Worm (Caenorhabditis elegans) whole organism, L3 larva: ENCODE data around the gene sdc-3.

Experiments
- R02D3.7 ChIP-seq: fragments of 150-350 bp; optimal IDR thresholded peaks from 2 replicates; lab custom pipeline; 2014; ENCODE audit warnings: missing biosample characterization, missing genetic modification characterization
- ZK546.5 ChIP-seq: sonication (generic microtip); optimal IDR thresholded peaks from 2 replicates; lab custom pipeline; 2017; ENCODE audit warnings: missing biosample characterization, missing genetic modification characterization
- aly-2 ChIP-seq: fragments of 150-350 bp; optimal IDR thresholded peaks from 2 replicates; lab custom pipeline; 2014; ENCODE audit warnings: missing biosample characterization, missing genetic modification characterization
- ama-1 ChIP-seq: fragments of 150-350 bp; optimal IDR thresholded peaks from 2 replicates; lab custom pipeline; 2018
- ceh-28 ChIP-seq: fragments of 150-350 bp; optimal IDR thresholded peaks from 2 replicates; lab custom pipeline; 2014; ENCODE audit warnings: missing biosample characterization, missing genetic modification reagents, missing genetic modification characterization
- ceh-82 ChIP-seq: fragments of 150-350 bp; optimal IDR thresholded peaks from 2 replicates; lab custom pipeline; 2014; ENCODE audit warnings: missing biosample characterization, missing genetic modification characterization
- ceh-9 ChIP-seq: sonication (generic microtip); optimal IDR thresholded peaks from 2 replicates; lab custom pipeline; 2018; ENCODE audit warnings: missing biosample characterization, missing genetic modification characterization
- egl-27 ChIP-seq: sonication (generic microtip); optimal IDR thresholded peaks from 4 replicates; lab custom pipeline; 2017; ENCODE audit warnings: missing biosample characterization, missing genetic modification reagents, missing genetic modification characterization
- egl-5 ChIP-seq: fragments of 150-350 bp; optimal IDR thresholded peaks from 2 replicates; lab custom pipeline; 2017; ENCODE audit warnings: missing biosample characterization, missing genetic modification reagents, missing genetic modification characterization, inconsistent platforms
- elt-1 ChIP-seq: fragments of 150-350 bp; optimal IDR thresholded peaks from 2 replicates; lab custom pipeline; 2014; ENCODE audit warnings: missing biosample characterization, missing genetic modification characterization
- elt-2 ChIP-seq: sonication (generic microtip); optimal IDR thresholded peaks from 2 replicates; lab custom pipeline; 2016; ENCODE audit warnings: missing genetic modification reagents, mild to moderate bottlenecking, missing genetic modification characterization, missing compliant biosample characterization
- elt-3 ChIP-seq, 3 experiments: fragments of 150-350 bp in 1 of 3; sonication (generic microtip) in 2 of 3; optimal IDR thresholded peaks; 2 replicates in 2 of 3; 4 replicates in 1 of 3; lab custom pipeline; 2014 to 2017; ENCODE audit warnings: missing biosample characterization in 3 of 3, missing genetic modification characterization in 3 of 3
- fkh-10 ChIP-seq: sonication (generic microtip); optimal IDR thresholded peaks from 2 replicates; lab custom pipeline; 2017; ENCODE audit warnings: missing biosample characterization, missing genetic modification reagents, missing genetic modification characterization
- fkh-2 ChIP-seq: fragments of 150-350 bp; optimal IDR thresholded peaks from 2 replicates; lab custom pipeline; 2014; ENCODE audit warnings: missing biosample characterization, missing genetic modification reagents, missing genetic modification characterization
- fos-1 ChIP-seq: fragments of 150-350 bp; optimal IDR thresholded peaks from 2 replicates; lab custom pipeline; 2014; ENCODE audit warnings: missing biosample characterization, missing genetic modification characterization
- hmg-11 ChIP-seq: sonication (generic microtip); optimal IDR thresholded peaks from 2 replicates; lab custom pipeline; 2016; ENCODE audit warnings: missing genetic modification characterization, missing compliant biosample characterization
- jun-1 ChIP-seq: fragments of 150-350 bp; optimal IDR thresholded peaks from 2 replicates; lab custom pipeline; 2014; ENCODE audit warnings: missing biosample characterization, missing genetic modification reagents, missing genetic modification characterization
- lin-15B ChIP-seq: fragments of 150-350 bp; optimal IDR thresholded peaks from 2 replicates; lab custom pipeline; 2014; ENCODE audit warnings: missing biosample characterization, missing genetic modification characterization
- lin-39 ChIP-seq: fragments of 150-350 bp; optimal IDR thresholded peaks from 2 replicates; lab custom pipeline; 2018; ENCODE audit warnings: missing biosample characterization, missing genetic modification reagents, missing genetic modification characterization
- lsy-12 ChIP-seq: sonication (generic microtip); optimal IDR thresholded peaks from 2 replicates; lab custom pipeline; 2016; ENCODE audit warnings: mild to moderate bottlenecking, missing genetic modification characterization, missing compliant biosample characterization
- mml-1 ChIP-seq: fragments of 150-350 bp; sonication (generic microtip); optimal IDR thresholded peaks from 3 replicates; lab custom pipeline; 2014; ENCODE audit warnings: missing biosample characterization, missing genetic modification characterization
- nfya-1 ChIP-seq: sonication (generic microtip); optimal IDR thresholded peaks from 2 replicates; lab custom pipeline; 2017; ENCODE audit warnings: missing genetic modification characterization, mild to moderate bottlenecking, missing compliant biosample characterization, antibody characterized with exemption, moderate library complexity; ENCODE audit not compliant: insufficient read depth
- nhr-11 ChIP-seq: fragments of 150-350 bp; optimal IDR thresholded peaks from 2 replicates; lab custom pipeline; 2014; ENCODE audit warnings: missing biosample characterization, missing genetic modification characterization
- nhr-23 ChIP-seq: fragments of 150-350 bp; optimal IDR thresholded peaks from 2 replicates; lab custom pipeline; 2014; ENCODE audit warnings: missing biosample characterization, missing genetic modification reagents, missing genetic modification characterization
- nhr-237 ChIP-seq: fragments of 150-350 bp; optimal IDR thresholded peaks from 2 replicates; lab custom pipeline; 2014; ENCODE audit warnings: missing biosample characterization, missing genetic modification characterization
- nhr-25 ChIP-seq: sonication (generic microtip); optimal IDR thresholded peaks from 2 replicates; lab custom pipeline; 2017; ENCODE audit warnings: missing biosample characterization, missing genetic modification characterization
- nhr-28 ChIP-seq: fragments of 150-350 bp; optimal IDR thresholded peaks from 2 replicates; lab custom pipeline; 2014; ENCODE audit warnings: missing biosample characterization, missing genetic modification characterization
- nhr-43 ChIP-seq: sonication (generic microtip); optimal IDR thresholded peaks from 2 replicates; lab custom pipeline; 2016; ENCODE audit warnings: mild to moderate bottlenecking, missing genetic modification characterization, missing compliant biosample characterization; ENCODE audit not compliant: poor library complexity, severe bottlenecking
- nhr-67 ChIP-seq: fragments of 150-350 bp; optimal IDR thresholded peaks from 2 replicates; lab custom pipeline; 2014; ENCODE audit warnings: missing biosample characterization, missing genetic modification characterization
- nhr-76 ChIP-seq: fragments of 150-350 bp; sonication (generic microtip); optimal IDR thresholded peaks from 5 replicates; lab custom pipeline; 2014; ENCODE audit warnings: missing biosample characterization, missing genetic modification characterization
- nhr-77 ChIP-seq: fragments of 150-350 bp; optimal IDR thresholded peaks from 2 replicates; lab custom pipeline; 2014; ENCODE audit warnings: missing biosample characterization, missing genetic modification characterization
- pha-4 ChIP-seq: fragments of 150-350 bp; optimal IDR thresholded peaks from 2 replicates; lab custom pipeline; 2014; ENCODE audit warnings: missing biosample characterization, missing genetic modification reagents, missing genetic modification characterization
- pqm-1 ChIP-seq: fragments of 150-350 bp; optimal IDR thresholded peaks from 2 replicates; lab custom pipeline; 2017; ENCODE audit warnings: missing biosample characterization, missing genetic modification characterization, inconsistent platforms
- sea-2 ChIP-seq: fragments of 150-350 bp; sonication (generic microtip); optimal IDR thresholded peaks from 4 replicates; lab custom pipeline; 2014; ENCODE audit warnings: missing biosample characterization, missing genetic modification reagents, missing genetic modification characterization
- skn-1 ChIP-seq: fragments of 150-350 bp; optimal IDR thresholded peaks from 2 replicates; lab custom pipeline; 2014; ENCODE audit warnings: missing biosample characterization, missing genetic modification characterization
- snpc-4 ChIP-seq: fragments of 150-350 bp; optimal IDR thresholded peaks from 2 replicates; lab custom pipeline; 2014; ENCODE audit warnings: missing biosample characterization, missing genetic modification characterization
- tbx-2 ChIP-seq: sonication (generic microtip); optimal IDR thresholded peaks from 2 replicates; lab custom pipeline; 2016; ENCODE audit warnings: mild to moderate bottlenecking, missing genetic modification characterization, missing compliant biosample characterization
- unc-39 ChIP-seq: sonication (generic microtip); optimal IDR thresholded peaks from 4 replicates; lab custom pipeline; 2017; ENCODE audit warnings: missing biosample characterization, missing genetic modification characterization
- unc-62 ChIP-seq: fragments of 150-350 bp; sonication (generic microtip); optimal IDR thresholded peaks from 4 replicates; lab custom pipeline; 2014; ENCODE audit warnings: missing biosample characterization, missing genetic modification reagents, missing genetic modification characterization
- zag-1 ChIP-seq: fragments of 150-350 bp; optimal IDR thresholded peaks from 2 replicates; lab custom pipeline; 2014; ENCODE audit warnings: missing biosample characterization, missing genetic modification characterization
- ztf-4 ChIP-seq: fragments of 150-350 bp; optimal IDR thresholded peaks from 2 replicates; lab custom pipeline; 2014; ENCODE audit warnings: missing biosample characterization, missing genetic modification characterization

Gene sdc-3

DNA sequence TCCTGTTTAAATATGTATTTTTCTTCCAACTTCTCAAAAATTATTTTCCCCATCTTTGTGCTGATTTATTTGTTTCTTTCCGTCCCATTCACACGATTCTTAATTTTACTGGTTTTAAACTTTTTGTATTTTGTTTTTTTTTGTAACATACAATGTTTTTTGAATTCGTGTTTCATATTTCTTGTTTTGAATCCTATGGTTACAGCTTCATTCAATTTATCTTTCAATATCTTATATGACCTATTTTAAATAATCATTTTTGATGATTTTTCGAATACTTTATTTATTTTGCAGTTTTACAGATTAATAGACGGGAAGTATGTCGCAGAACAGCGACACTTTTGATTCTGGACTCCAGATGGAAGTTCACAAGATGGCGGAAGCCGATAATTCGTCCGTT, 43.2 kb downstream of the sdc-3 start, which contains the start of gene hrde-2:
hrde-2 (plus strand) TSS at position 301 of the 400 bp plus-strand sequence.
- TF ChIP-seq elt-2 (tag; lab: Kevin White, UChicago) (no peak), unc-62 (GFP tag; lab: Kevin White, UChicago) (no peak), snpc-4 (tag; lab: Kevin White, UChicago) (no peak), nhr-67 (tag; lab: Kevin White, UChicago) (no peak), unc-39 (no peak), skn-1 (no peak), elt-1 (tag; lab: Kevin White, UChicago) (no peak), nhr-28 (tag; lab: Kevin White, UChicago) (no peak)

DNA sequence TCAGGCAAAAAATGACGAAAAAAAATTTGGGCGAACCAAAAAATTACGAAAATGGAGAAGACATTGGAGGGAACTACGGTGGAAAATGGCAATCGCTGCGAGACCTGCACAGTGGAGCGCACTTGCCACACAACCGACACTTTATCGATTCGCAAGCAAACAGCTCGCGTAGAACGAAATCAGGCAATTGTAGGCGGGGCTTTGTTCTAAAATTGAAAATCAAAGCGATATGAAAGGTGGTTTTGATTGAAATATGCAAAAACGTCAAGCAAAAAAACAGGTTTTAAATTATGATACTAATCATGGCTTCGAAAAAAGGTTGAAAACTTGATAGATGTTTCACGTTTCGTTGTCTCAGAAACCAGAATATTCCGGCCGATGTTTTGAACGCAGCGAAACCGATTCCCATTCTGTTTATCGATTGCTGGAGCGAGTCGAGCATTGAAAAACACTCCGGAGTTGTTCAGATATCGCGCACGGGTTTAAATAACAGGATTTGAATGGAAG, 45.8 kb downstream of the sdc-3 start, which contains the start of the genes fib-1 and mut-15:
fib-1 (minus strand) TSS at position 40 of the 507 bp plus-strand sequence.
mut-15 (plus strand) TSS at position 360 of the 507 bp plus-strand sequence.
- peak; percentile 96 for TF ChIP-seq ceh-28 (tag; lab: Kevin White, UChicago)
- TF ChIP-seq elt-2 (tag; lab: Kevin White, UChicago): peak; percentile 72
- peak; percentile 91 for TF ChIP-seq nhr-43 (tag; lab: Kevin White, UChicago)
- no peak for TF ChIP-seq nhr-76
- TF ChIP-seq fos-1 (tag; lab: Kevin White, UChicago): no peak
- peak; percentile 76 for TF ChIP-seq nhr-11
- TF ChIP-seq nhr-28 (tag; lab: Kevin White, UChicago): no peak
- peak; percentile 84 for TF ChIP-seq lin-39
- peak; percentile 26 for TF ChIP-seq ztf-4
- no peak for TF ChIP-seq unc-39
- TF ChIP-seq skn-1: peak; percentile 71
- peak; percentile 91 for TF ChIP-seq nhr-23
- TF ChIP-seq hmg-11 (tag; lab: Kevin White, UChicago): peak; percentile 81
- peak; percentile 95 for TF ChIP-seq pha-4 (tag; lab: Kevin White, UChicago)
- TF ChIP-seq jun-1 (tag; lab: Kevin White, UChicago): peak; percentile 75
- TF ChIP-seq nhr-237: no peak
- TF ChIP-seq nhr-67 (tag; lab: Kevin White, UChicago): no peak
- peak; percentile 10 for TF ChIP-seq egl-27 (tag; lab: Kevin White, UChicago)
- TF ChIP-seq ZK546.5 (tag; lab: Kevin White, UChicago): no peak
- TF ChIP-seq elt-1 (tag; lab: Kevin White, UChicago): peak; percentile 24
- peak; percentile 94 for TF ChIP-seq nhr-25 (tag; lab: Kevin White, UChicago)
- peak; percentile 53 for TF ChIP-seq ceh-82
- peak; percentile 48 for TF ChIP-seq tbx-2
- peak; percentile 39 for TF ChIP-seq zag-1 (tag; lab: Kevin White, UChicago)
- peak; percentile 92 for TF ChIP-seq egl-5
- peak; percentile 88 for TF ChIP-seq R02D3.7 (tag; lab: Kevin White, UChicago)
- TF ChIP-seq elt-3 (tag; optimal IDR thresholded peaks at IDR 0.05; lab: Kevin White, UChicago): peak in 1 of 3 experiments; percentile 72
- no peak for TF ChIP-seq ceh-9 (tag; lab: Kevin White, UChicago)
- peak; percentile 91 for TF ChIP-seq lsy-12 (tag; lab: Kevin White, UChicago)
- peak; percentile 80 for TF ChIP-seq snpc-4 (tag; lab: Kevin White, UChicago)
- peak; percentile 80 for TF ChIP-seq fkh-10 (GFP tag; lab: Kevin White, UChicago)
- peak; percentile 98 for TF ChIP-seq lin-15B (tag; lab: Kevin White, UChicago)
- TF ChIP-seq nfya-1 (tag; lab: Kevin White, UChicago): peak; percentile 94
- TF ChIP-seq nhr-77 (tag; lab: Kevin White, UChicago): peak; percentile 14
- TF ChIP-seq ama-1 (lab: Kevin White, UChicago): no peak
- TF ChIP-seq unc-62 (GFP tag; lab: Kevin White, UChicago): peak; percentile 59
- peak; percentile 61 for TF ChIP-seq pqm-1 (tag; lab: Kevin White, UChicago)

DNA sequence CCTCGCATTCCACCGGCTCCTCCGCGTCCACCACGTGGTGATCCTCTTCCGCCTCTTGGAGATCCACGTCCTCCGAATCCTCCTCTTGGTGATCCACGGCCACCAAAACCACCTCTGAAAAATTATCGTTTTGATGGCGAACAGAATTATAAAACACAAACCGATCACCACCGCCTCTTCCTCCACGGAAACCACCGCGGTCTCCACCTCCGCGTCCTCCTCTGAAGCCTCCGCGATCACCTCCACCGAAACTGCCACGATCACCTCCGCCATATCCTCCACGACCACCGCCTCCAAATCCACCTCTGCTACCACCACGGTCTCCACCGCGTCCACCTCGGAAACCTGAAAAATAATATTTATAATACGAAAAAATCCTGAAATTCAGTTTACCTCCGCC, 46.5 kb downstream of the sdc-3 start:
- TF ChIP-seq elt-2 (tag; lab: Kevin White, UChicago): no peak
- no peak for TF ChIP-seq aly-2 (tag; lab: Kevin White, UChicago)
- no peak for TF ChIP-seq lin-15B (tag; lab: Kevin White, UChicago)
- no peak for TF ChIP-seq ztf-4
- TF ChIP-seq mml-1 (tag; lab: Kevin White, UChicago): no peak
- TF ChIP-seq ama-1 (lab: Kevin White, UChicago): no peak
- no peak for TF ChIP-seq nhr-77 (tag; lab: Kevin White, UChicago)
- TF ChIP-seq ceh-82: no peak
- TF ChIP-seq sea-2 (GFP tag; lab: Kevin White, UChicago): no peak
- TF ChIP-seq elt-3 (tag; optimal IDR thresholded peaks at IDR 0.05; lab: Kevin White, UChicago): no peak
- no peak for TF ChIP-seq zag-1 (tag; lab: Kevin White, UChicago)
- TF ChIP-seq fkh-10 (GFP tag; lab: Kevin White, UChicago): no peak
- no peak for TF ChIP-seq unc-62 (GFP tag; lab: Kevin White, UChicago)
- TF ChIP-seq pha-4 (tag; lab: Kevin White, UChicago): no peak
- TF ChIP-seq nhr-23: no peak
- TF ChIP-seq nhr-237: no peak
- TF ChIP-seq fkh-2 (tag; lab: Kevin White, UChicago): no peak
- TF ChIP-seq R02D3.7 (tag; lab: Kevin White, UChicago): no peak
- TF ChIP-seq, all 47 proteins: peak for 0
